Worm (Caenorhabditis elegans) whole organism, young adult: ENCODE measurements around the gene C16A3.6.

ENCODE experiments used
- C17E4.6 ChIP-seq: fragments of 200-800 bp; sonication (Bioruptor generic); IDR thresholded peaks from 2 replicates; pipeline ENCODE4 v1.3.6; 2022; ENCODE audit warnings: missing genetic modification reagents, missing genetic modification characterization, missing compliant biosample characterization
- D2030.7 ChIP-seq: fragments of 200-800 bp; sonication (Bioruptor generic); IDR thresholded peaks from 2 replicates; pipeline ENCODE4 v1.3.6; 2022; ENCODE audit warnings: missing genetic modification reagents, missing genetic modification characterization, missing compliant biosample characterization
- F33H1.4 ChIP-seq: fragments of 200-800 bp; sonication (Bioruptor generic); IDR thresholded peaks from 2 replicates; pipeline ENCODE4 v1.3.6; 2022; ENCODE audit warnings: missing genetic modification reagents, missing genetic modification characterization, missing compliant biosample characterization
- F52B5.7 ChIP-seq: sonication (generic microtip); optimal IDR thresholded peaks from 2 replicates; lab custom pipeline; 2016; ENCODE audit warnings: mild to moderate bottlenecking, missing genetic modification characterization, missing compliant biosample characterization
- F57A8.1 ChIP-seq: fragments of 200-800 bp; sonication (Bioruptor generic); optimal IDR thresholded peaks from 2 replicates; lab custom pipeline; 2018; ENCODE audit warnings: mild to moderate bottlenecking, missing genetic modification characterization, moderate library complexity, missing compliant biosample characterization
- F57C9.4 ChIP-seq: sonication (generic microtip); optimal IDR thresholded peaks from 2 replicates; lab custom pipeline; 2017; ENCODE audit warnings: mild to moderate bottlenecking, missing genetic modification characterization, missing compliant biosample characterization
- K11D2.4 ChIP-seq: fragments of 200-800 bp; sonication (Bioruptor generic); IDR thresholded peaks from 2 replicates; pipeline ENCODE4 v1.3.6; 2022; ENCODE audit warnings: missing genetic modification reagents, missing genetic modification characterization, missing compliant biosample characterization
- K12H6.12 ChIP-seq: fragments of 200-800 bp; sonication (Bioruptor generic); optimal IDR thresholded peaks from 2 replicates; lab custom pipeline; 2018; ENCODE audit warnings: mild to moderate bottlenecking, missing genetic modification characterization, missing compliant biosample characterization
- T26A5.8 ChIP-seq: sonication (generic microtip); optimal IDR thresholded peaks from 2 replicates; lab custom pipeline; 2016; ENCODE audit warnings: missing genetic modification characterization, missing compliant biosample characterization
- Y56A3A.18 ChIP-seq: fragments of 200-800 bp; sonication (Bioruptor generic); IDR thresholded peaks from 2 replicates; pipeline ENCODE4 v1.3.6; 2022; ENCODE audit warnings: missing genetic modification reagents, missing genetic modification characterization, missing compliant biosample characterization
- Y79H2A.3 ChIP-seq: fragments of 200-800 bp; sonication (Bioruptor generic); conservative IDR thresholded peaks from 2 replicates; pipeline ENCODE4 v1.3.6; 2022; ENCODE audit warnings: missing genetic modification reagents, missing genetic modification characterization, missing compliant biosample characterization
- Y95B8A.8 ChIP-seq: fragments of 200-800 bp; sonication (Bioruptor generic); IDR thresholded peaks from 2 replicates; pipeline ENCODE4 v1.3.6; 2022; ENCODE audit warnings: missing genetic modification reagents, missing genetic modification characterization, missing compliant biosample characterization
- athp-1 ChIP-seq: sonication (generic microtip); optimal IDR thresholded peaks from 2 replicates; lab custom pipeline; 2017; ENCODE audit warnings: mild to moderate bottlenecking, missing genetic modification characterization, missing compliant biosample characterization
- attf-5 ChIP-seq: fragments of 200-800 bp; sonication (Bioruptor generic); optimal IDR thresholded peaks from 2 replicates; lab custom pipeline; 2018; ENCODE audit warnings: mild to moderate bottlenecking, missing genetic modification characterization, missing compliant biosample characterization
- bed-2 ChIP-seq: fragments of 200-800 bp; sonication (Bioruptor generic); IDR thresholded peaks from 2 replicates; pipeline ENCODE4 v1.3.6; 2022; ENCODE audit warnings: missing genetic modification reagents, missing genetic modification characterization, missing compliant biosample characterization
- cebp-2 ChIP-seq: fragments of 200-800 bp; sonication (Bioruptor generic); IDR thresholded peaks from 2 replicates; pipeline ENCODE4 v1.3.6; 2022; ENCODE audit warnings: missing genetic modification characterization, missing compliant biosample characterization
- ceh-58 ChIP-seq: fragments of 200-800 bp; sonication (Bioruptor generic); IDR thresholded peaks from 2 replicates; pipeline ENCODE4 v1.3.6; 2022; ENCODE audit warnings: missing genetic modification characterization, missing compliant biosample characterization
- ceh-79 ChIP-seq: sonication (generic microtip); optimal IDR thresholded peaks from 2 replicates; lab custom pipeline; 2017; ENCODE audit warnings: mild to moderate bottlenecking, missing genetic modification characterization, missing compliant biosample characterization
- ceh-91 ChIP-seq: fragments of 200-800 bp; sonication (Bioruptor generic); IDR thresholded peaks from 2 replicates; pipeline ENCODE4 v1.3.6; 2022; ENCODE audit warnings: missing genetic modification reagents, missing genetic modification characterization, missing compliant biosample characterization
- chd-7 ChIP-seq: sonication (generic microtip); optimal IDR thresholded peaks from 2 replicates; lab custom pipeline; 2016; ENCODE audit warnings: mild to moderate bottlenecking, missing genetic modification characterization, moderate library complexity, missing compliant biosample characterization
- dpl-1 ChIP-seq: fragments of 150-350 bp; optimal IDR thresholded peaks from 2 replicates; lab custom pipeline; 2014; ENCODE audit warnings: missing biosample characterization, missing genetic modification reagents, missing genetic modification characterization
- efl-1 ChIP-seq: fragments of 150-350 bp; optimal IDR thresholded peaks from 2 replicates; lab custom pipeline; 2014; ENCODE audit warnings: missing biosample characterization, missing genetic modification reagents, missing genetic modification characterization
- hlh-12 ChIP-seq: sonication (generic microtip); optimal IDR thresholded peaks from 2 replicates; lab custom pipeline; 2016; ENCODE audit warnings: missing genetic modification characterization, missing compliant biosample characterization
- hmg-1.2 ChIP-seq: fragments of 200-800 bp; sonication (Bioruptor generic); IDR thresholded peaks from 2 replicates; pipeline ENCODE4 v1.3.6; 2022; ENCODE audit warnings: missing genetic modification reagents, missing genetic modification characterization, missing compliant biosample characterization
- let-607 ChIP-seq, 2 experiments: fragments of 200-800 bp in 1 of 2; sonication (Bioruptor generic) in 1 of 2; sonication (generic microtip) in 1 of 2; optimal IDR thresholded peaks; 2 replicates each; lab custom pipeline; 2016 to 2018; ENCODE audit warnings: mild to moderate bottlenecking in 2 of 2, missing compliant biosample characterization in 2 of 2, missing genetic modification characterization in 2 of 2, moderate library complexity in 2 of 2, missing genotype in 1 of 2
- lin-35 ChIP-seq, 3 experiments: fragments of 150-350 bp in 2 of 3; sonication (generic microtip) in 1 of 3; optimal IDR thresholded peaks; 2 replicates each; lab custom pipeline; 2014 to 2018; ENCODE audit warnings: missing biosample characterization in 3 of 3, missing genetic modification characterization in 3 of 3, missing genetic modification reagents in 3 of 3
- lin-40 ChIP-seq: sonication (generic microtip); optimal IDR thresholded peaks from 2 replicates; lab custom pipeline; 2016; ENCODE audit warnings: missing genetic modification characterization, mild to moderate bottlenecking, missing compliant biosample characterization, missing genotype, missing genetic modification reagents
- lin-54 ChIP-seq: fragments of 200-800 bp; sonication (Bioruptor generic); optimal IDR thresholded peaks from 2 replicates; lab custom pipeline; 2018; ENCODE audit warnings: mild to moderate bottlenecking, missing genetic modification characterization, missing compliant biosample characterization
- lir-1 ChIP-seq: fragments of 200-800 bp; sonication (Bioruptor generic); conservative IDR thresholded peaks from 2 replicates; pipeline ENCODE4 v1.3.6; 2022; ENCODE audit warnings: missing genetic modification reagents, missing genetic modification characterization, missing compliant biosample characterization
- madf-3 ChIP-seq: fragments of 200-800 bp; sonication (Bioruptor generic); IDR thresholded peaks from 2 replicates; pipeline ENCODE4 v1.3.6; 2022; ENCODE audit warnings: missing genetic modification reagents, missing genetic modification characterization, missing compliant biosample characterization
- madf-6 ChIP-seq: fragments of 200-800 bp; sonication (Bioruptor generic); IDR thresholded peaks from 2 replicates; pipeline ENCODE4 v1.3.6; 2022; ENCODE audit warnings: missing genetic modification reagents, missing genetic modification characterization, missing compliant biosample characterization
- madf-8 ChIP-seq: fragments of 200-800 bp; sonication (Bioruptor generic); conservative IDR thresholded peaks from 2 replicates; pipeline ENCODE4 v1.3.6; 2022; ENCODE audit warnings: missing genetic modification reagents, missing genetic modification characterization, missing compliant biosample characterization
- nfya-2 ChIP-seq: fragments of 200-800 bp; sonication (Bioruptor generic); IDR thresholded peaks from 2 replicates; pipeline ENCODE4 v1.3.6; 2022; ENCODE audit warnings: missing genetic modification reagents, missing genetic modification characterization, missing compliant biosample characterization
- nhr-80 ChIP-seq: sonication (generic microtip); optimal IDR thresholded peaks from 2 replicates; lab custom pipeline; 2016; ENCODE audit warnings: missing genetic modification characterization, missing compliant biosample characterization
- sdz-38 ChIP-seq: sonication (generic microtip); optimal IDR thresholded peaks from 2 replicates; lab custom pipeline; 2016; ENCODE audit warnings: missing genotype, missing genetic modification characterization, missing compliant biosample characterization
- snpc-1.1 ChIP-seq: sonication (generic microtip); optimal IDR thresholded peaks from 2 replicates; lab custom pipeline; 2017; ENCODE audit warnings: missing genetic modification characterization, mild to moderate bottlenecking, missing compliant biosample characterization, antibody characterized with exemption, moderate library complexity, missing genotype, missing genetic modification reagents; ENCODE audit not compliant: insufficient read depth
- snpc-1.3 ChIP-seq: sonication (generic microtip); optimal IDR thresholded peaks from 2 replicates; lab custom pipeline; 2017; ENCODE audit warnings: missing genetic modification characterization, mild to moderate bottlenecking, missing compliant biosample characterization, antibody characterized with exemption, moderate library complexity, missing genotype, missing genetic modification reagents; ENCODE audit not compliant: insufficient read depth
- snpc-4 ChIP-seq, 5 experiments: fragments of 150-350 bp in 1 of 5; sonication (generic microtip) in 4 of 5; optimal IDR thresholded peaks; 2 replicates each; lab custom pipeline; 2014 to 2018; ENCODE audit warnings: missing genetic modification characterization in 5 of 5, missing biosample characterization in 3 of 5, antibody characterized with exemption in 2 of 5, mild to moderate bottlenecking in 2 of 5, missing compliant biosample characterization in 2 of 5, missing genotype in 2 of 5, moderate library complexity in 2 of 5, missing genetic modification reagents in 1 of 5
- sptf-2 ChIP-seq: fragments of 200-800 bp; sonication (Bioruptor generic); optimal IDR thresholded peaks from 2 replicates; lab custom pipeline; 2018; ENCODE audit warnings: mild to moderate bottlenecking, missing genetic modification characterization, missing compliant biosample characterization
- tbp1 ChIP-seq: fragments of 200-800 bp; sonication (Bioruptor generic); optimal IDR thresholded peaks from 2 replicates; lab custom pipeline; 2018; ENCODE audit warnings: mild to moderate bottlenecking, missing genetic modification characterization, missing compliant biosample characterization
- tlf-1 ChIP-seq: fragments of 200-800 bp; sonication (Bioruptor generic); optimal IDR thresholded peaks from 2 replicates; lab custom pipeline; 2018; ENCODE audit warnings: mild to moderate bottlenecking, missing genetic modification characterization, missing compliant biosample characterization
- unc-62 ChIP-seq: fragments of 150-350 bp; optimal IDR thresholded peaks from 2 replicates; lab custom pipeline; 2014; ENCODE audit warnings: missing biosample characterization, missing genetic modification reagents, missing genetic modification characterization
- xnd-1 ChIP-seq: sonication (generic microtip); optimal IDR thresholded peaks from 2 replicates; lab custom pipeline; 2016; ENCODE audit warnings: missing genotype, missing genetic modification reagents, missing genetic modification characterization, missing compliant biosample characterization
- ztf-18 ChIP-seq: sonication (generic microtip); optimal IDR thresholded peaks from 2 replicates; lab custom pipeline; 2016; ENCODE audit warnings: missing genotype, mild to moderate bottlenecking, missing genetic modification characterization, missing compliant biosample characterization
- ztf-3 ChIP-seq: fragments of 200-800 bp; sonication (Bioruptor generic); optimal IDR thresholded peaks from 2 replicates; lab custom pipeline; 2018; ENCODE audit warnings: mild to moderate bottlenecking, missing genetic modification characterization, missing compliant biosample characterization

Gene C16A3.6

DNA sequence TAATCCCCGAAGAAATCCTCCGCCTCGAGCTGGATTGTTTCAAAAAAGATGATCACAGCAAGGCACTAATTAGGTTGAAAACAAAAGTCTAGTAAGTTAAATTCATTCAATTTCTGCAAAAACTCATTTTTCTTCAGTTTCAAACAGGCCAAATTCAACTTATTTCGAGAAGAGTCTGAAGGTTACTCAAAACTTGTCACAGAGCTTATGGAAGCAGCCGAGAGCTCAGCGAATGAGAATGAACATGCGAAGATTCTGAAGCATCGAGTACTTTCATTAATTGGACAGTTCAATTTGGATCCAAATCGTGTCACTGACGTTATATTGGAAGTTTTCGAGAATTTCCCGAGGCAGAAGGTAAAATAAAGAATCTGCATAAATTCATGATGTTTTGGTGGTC, 10.5 kb upstream of the C16A3.6 start:
- TF ChIP-seq ceh-91, result no peak
- no peak for TF ChIP-seq lir-1 (GFP tag; lab: Robert Waterston, UW)
- no peak for TF ChIP-seq ztf-3 (GFP tag; lab: Kevin White, UChicago)
- TF ChIP-seq xnd-1 (tag; lab: Kevin White, UChicago), result no peak
- no peak for TF ChIP-seq unc-62
- TF ChIP-seq F57A8.1 (GFP tag; lab: Kevin White, UChicago), result no peak
- no peak for TF ChIP-seq K12H6.12 (tag; lab: Kevin White, UChicago)
- no peak for TF ChIP-seq nfya-2 (GFP tag; lab: Robert Waterston, UW)
- no peak for TF ChIP-seq let-607 (tag; optimal IDR thresholded peaks at IDR 0.05; lab: Kevin White, UChicago)
- no peak for TF ChIP-seq C17E4.6 (GFP tag; lab: Robert Waterston, UW)
- TF ChIP-seq chd-7 (tag; lab: Kevin White, UChicago), result no peak
- TF ChIP-seq, all 124 proteins: peak for 0

DNA sequence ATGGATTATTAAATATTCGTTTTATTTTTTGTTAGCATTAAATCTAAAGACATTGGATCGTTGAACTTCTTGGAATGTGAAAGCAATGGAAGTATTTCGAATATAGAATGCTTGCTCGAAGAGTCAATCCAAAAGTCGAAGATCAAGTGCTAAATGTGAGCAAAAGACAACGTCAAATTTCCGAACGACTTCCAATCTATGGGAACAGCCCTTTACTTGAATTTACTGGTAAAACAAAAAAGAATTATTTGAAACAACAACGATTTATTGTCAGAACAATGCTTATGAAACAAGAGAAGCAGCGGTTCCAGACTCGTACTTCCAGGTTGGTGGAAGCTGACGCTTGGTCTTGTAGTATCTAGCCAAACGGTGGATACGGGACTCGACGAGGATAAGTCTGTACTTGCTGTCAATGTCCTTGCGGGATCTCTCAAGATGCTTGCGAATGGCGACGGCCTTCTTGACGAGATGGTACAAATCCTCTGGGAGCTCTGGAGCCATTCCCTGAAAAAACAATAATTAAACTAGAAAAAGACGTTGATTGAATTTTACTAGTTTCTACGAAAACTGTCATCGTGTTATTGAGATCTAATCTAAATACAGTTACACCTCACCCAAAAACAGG, 5.0 kb upstream of the C16A3.6 start:
- TF ChIP-seq ztf-18 (tag; lab: Kevin White, UChicago) (peak; percentile 35), hlh-12 (tag; lab: Kevin White, UChicago) (no peak), athp-1 (tag; lab: Kevin White, UChicago) (peak; percentile 76), T26A5.8 (tag; lab: Kevin White, UChicago) (peak; percentile 57), F57C9.4 (tag; lab: Kevin White, UChicago) (no peak), D2030.7 (peak; percentile 58), lin-54 (GFP tag; lab: Kevin White, UChicago) (peak; percentile 73), tlf-1 (peak; percentile 88), tbp1 (GFP tag; lab: Kevin White, UChicago) (peak; percentile 60), snpc-1.1 (tag; lab: Kevin White, UChicago) (peak; percentile 67), Y79H2A.3 (GFP tag; lab: Robert Waterston, UW) (peak; percentile 69; the same call in 1 of the 2 replicates), efl-1 (GFP tag; lab: Kevin White, UChicago) (peak; percentile 28), Y95B8A.8 (GFP tag; lab: Robert Waterston, UW) (peak; percentile 56; the same call in 1 of the 2 replicates), Y56A3A.18 (GFP tag; lab: Robert Waterston, UW) (peak; percentile 91), hmg-1.2 (GFP tag; lab: Robert Waterston, UW) (peak; percentile 48), sdz-38 (tag; lab: Kevin White, UChicago) (no peak), snpc-1.3 (peak; percentile 32), sptf-2 (GFP tag; lab: Kevin White, UChicago) (peak; percentile 49), ceh-58 (GFP tag; lab: Robert Waterston, UW) (no peak), snpc-4 (GFP tag; optimal IDR thresholded peaks at IDR 0.05; lab: Kevin White, UChicago) (peak; percentile 69), snpc-4 (tag; optimal IDR thresholded peaks at IDR 0.05; lab: Kevin White, UChicago) (peak in 2 of 4 experiments; percentile 10 to 63), madf-8 (0 out of 2 replicates have a peak, but pooled peaks have one; percentile 37), let-607 (tag; optimal IDR thresholded peaks at IDR 0.05; lab: Kevin White, UChicago) (peak in 1 of 2 experiments; percentile 39), unc-62 (no peak), ceh-79 (peak; percentile 36), cebp-2 (no peak), lin-35 (GFP tag; optimal IDR thresholded peaks at IDR 0.05; lab: Kevin White, UChicago) (peak in 2 of 3 experiments; percentile 19 to 45), K11D2.4 (GFP tag; lab: Robert Waterston, UW) (0 out of 2 replicates have a peak, but pooled peaks have one; percentile 36), bed-2 (GFP tag; lab: Robert Waterston, UW) (no peak), F33H1.4 (GFP tag; lab: Robert Waterston, UW) (peak; percentile 38), F52B5.7 (tag; lab: Kevin White, UChicago) (peak; percentile 43), dpl-1 (GFP tag; lab: Kevin White, UChicago) (no peak), lin-40 (tag; lab: Kevin White, UChicago) (no peak), nhr-80 (tag; lab: Kevin White, UChicago) (no peak), madf-6 (GFP tag; lab: Robert Waterston, UW) (peak; percentile 77), attf-5 (GFP tag; lab: Kevin White, UChicago) (peak; percentile 20), madf-3 (GFP tag; lab: Robert Waterston, UW) (peak; percentile 63)
